Worm (Caenorhabditis elegans) whole organism, L4 larva: Measurements from ENCODE around the gene nuo-4.

Source experiments
- F26F4.8 ChIP-seq: fragments of 200-800 bp; sonication (Bioruptor generic); conservative IDR thresholded peaks from 2 replicates; pipeline ENCODE4 v1.3.6; 2022; ENCODE audit warnings: missing genetic modification characterization, missing compliant biosample characterization
- daf-12 ChIP-seq: fragments of 150-350 bp; optimal IDR thresholded peaks from 2 replicates; lab custom pipeline; 2014; ENCODE audit warnings: missing biosample characterization, missing genetic modification reagents, missing genetic modification characterization
- fos-1 ChIP-seq: fragments of 150-350 bp; optimal IDR thresholded peaks from 2 replicates; lab custom pipeline; 2014; ENCODE audit warnings: missing biosample characterization, missing genetic modification characterization
- lin-39 ChIP-seq: fragments of 150-350 bp; optimal IDR thresholded peaks from 2 replicates; lab custom pipeline; 2014; ENCODE audit warnings: missing biosample characterization, missing genetic modification reagents, missing genetic modification characterization

DNA sequence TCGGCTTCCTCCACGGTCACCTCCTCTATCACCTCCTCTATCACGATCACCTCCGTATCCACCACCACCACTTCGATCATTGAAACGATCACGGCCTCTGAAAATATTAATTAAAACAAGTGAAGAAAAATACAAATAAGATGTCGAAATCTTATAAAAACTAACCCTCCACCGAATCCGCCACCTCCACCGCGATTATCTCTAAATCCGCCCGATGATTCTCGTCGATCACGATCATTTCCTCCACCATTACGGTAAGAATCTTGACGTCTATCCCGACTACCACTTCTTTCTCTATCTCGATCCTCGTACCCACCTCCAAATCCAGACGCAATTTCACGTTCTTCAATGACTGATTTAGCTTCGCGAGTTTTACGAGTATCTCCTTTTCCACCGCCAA lies 637 bp upstream of the nuo-4 start:
- TF ChIP-seq daf-12 (tag; lab: Kevin White, UChicago): no peak
- TF ChIP-seq F26F4.8 (GFP tag; lab: Robert Waterston, UW): no peak
- TF ChIP-seq lin-39 (tag; lab: Kevin White, UChicago): no peak
- no peak for TF ChIP-seq fos-1 (tag; lab: Kevin White, UChicago)
